Worm (Caenorhabditis elegans): ENCODE data around the gene F22H10.1.

- TF ChIP-seq him-1 (tag; optimal IDR thresholded peaks at IDR 0.05) (no peak), dao-5 (tag; optimal IDR thresholded peaks at IDR 0.05) (no peak), W03F9.2 (tag; optimal IDR thresholded peaks at IDR 0.05) (no peak)
These were observed 3.4 kb downstream of the F22H10.1 start for ce11 chrX:16705607-16706006.

All from whole organism, L4/young adult.